Fruit fly (Drosophila melanogaster): Measurements from ENCODE around the gene CG14260.

DNA sequence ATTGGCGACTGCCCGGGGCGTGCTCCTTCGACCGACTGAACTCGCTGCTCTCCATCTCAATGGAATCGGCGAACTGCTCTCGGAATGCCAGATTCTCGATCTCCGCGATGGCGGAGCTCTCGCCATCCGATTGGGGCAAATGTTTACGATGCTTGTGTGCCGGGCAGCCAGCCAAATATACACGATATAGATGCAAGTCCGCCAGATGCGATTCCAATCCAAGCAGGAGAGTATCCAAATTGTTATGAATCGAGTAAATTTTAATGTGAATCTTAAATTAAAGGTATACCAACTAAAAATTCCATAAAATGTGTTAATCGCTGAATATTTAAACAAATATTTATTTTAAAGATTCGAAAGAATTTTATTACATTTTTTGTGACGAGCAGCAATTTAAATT, 17.4 kb upstream of the CG14260 start, which contains the start of gene CG5984:
- TF ChIP-seq tj (GFP tag; optimal IDR thresholded peaks at IDR 0.05) (no peak), ovo (GFP tag; optimal IDR thresholded peaks at IDR 0.05) (no peak), CG7101 (tag; optimal IDR thresholded peaks at IDR 0.05) (no peak), Clk (GFP tag; optimal IDR thresholded peaks at IDR 0.05) (no peak), CG1620 (GFP tag; optimal IDR thresholded peaks at IDR 0.05) (no peak)
